Worm (Caenorhabditis elegans) whole organism, L1 larva: ENCODE data around the gene F46H5.4.
A peak's percentile ranks its signal among the peaks of the same experiment; 100 is the strongest.

Experiments used
- C04F5.9 ChIP-seq: sonication (generic microtip); optimal IDR thresholded peaks from 2 replicates; lab custom pipeline; 2016; ENCODE audit warnings: missing genetic modification characterization, missing compliant biosample characterization
- C34B4.2 ChIP-seq: sonication (generic microtip); optimal IDR thresholded peaks from 2 replicates; lab custom pipeline; 2017; ENCODE audit warnings: mild to moderate bottlenecking, missing genetic modification characterization, missing compliant biosample characterization
- Y116A8C.19 ChIP-seq: sonication (generic microtip); optimal IDR thresholded peaks from 2 replicates; lab custom pipeline; 2016; ENCODE audit warnings: missing compliant biosample characterization, missing genetic modification characterization, borderline replicate concordance
- aha-1 ChIP-seq: fragments of 150-350 bp; optimal IDR thresholded peaks from 2 replicates; lab custom pipeline; 2014; ENCODE audit warnings: missing biosample characterization, missing genetic modification characterization
- alr-1 ChIP-seq: fragments of 200-800 bp; sonication (Bioruptor generic); optimal IDR thresholded peaks from 2 replicates; lab custom pipeline; 2018; ENCODE audit warnings: borderline replicate concordance, mild to moderate bottlenecking, missing genetic modification characterization, missing compliant biosample characterization
- aly-2 ChIP-seq: fragments of 150-350 bp; optimal IDR thresholded peaks from 2 replicates; lab custom pipeline; 2014; ENCODE audit warnings: missing biosample characterization, missing genetic modification characterization
- blmp-1 ChIP-seq: fragments of 150-350 bp; optimal IDR thresholded peaks from 2 replicates; lab custom pipeline; 2014; ENCODE audit warnings: missing biosample characterization, missing genetic modification characterization
- ceh-8 ChIP-seq: fragments of 200-800 bp; sonication (Bioruptor generic); optimal IDR thresholded peaks from 2 replicates; lab custom pipeline; 2018; ENCODE audit warnings: mild to moderate bottlenecking, missing genetic modification characterization, moderate library complexity, missing compliant biosample characterization
- ceh-82 ChIP-seq, 3 experiments: fragments of 150-350 bp in 1 of 3; sonication (generic microtip) in 2 of 3; optimal IDR thresholded peaks; 2 replicates each; lab custom pipeline; 2014 to 2017; ENCODE audit warnings: missing biosample characterization in 3 of 3, missing genetic modification characterization in 3 of 3
- dsc-1 ChIP-seq: sonication (generic microtip); optimal IDR thresholded peaks from 2 replicates; lab custom pipeline; 2016; ENCODE audit warnings: mild to moderate bottlenecking, missing genetic modification characterization, missing compliant biosample characterization
- efl-1 ChIP-seq, 4 experiments: fragments of 150-350 bp; optimal IDR thresholded peaks in 3 of 4; peaks in 1 of 4; 1 replicate in 1 of 4; 2 replicates in 3 of 4; lab custom pipeline; 2014; ENCODE audit warnings: missing biosample characterization in 2 of 4, missing genetic modification characterization in 2 of 4, missing genetic modification reagents in 2 of 4
- elt-2 ChIP-seq: sonication (generic microtip); optimal IDR thresholded peaks from 2 replicates; lab custom pipeline; 2016; ENCODE audit warnings: missing genetic modification characterization, mild to moderate bottlenecking, inconsistent platforms, missing compliant biosample characterization, missing genetic modification reagents
- elt-3 ChIP-seq, 6 experiments: fragments of 150-350 bp in 1 of 6; sonication (generic microtip); optimal IDR thresholded peaks; 2 replicates each; lab custom pipeline; 2017 to 2018; ENCODE audit warnings: missing biosample characterization in 6 of 6, missing genetic modification characterization in 6 of 6, inconsistent platforms in 1 of 6
- fkh-10 ChIP-seq: sonication (generic microtip); optimal IDR thresholded peaks from 2 replicates; lab custom pipeline; 2017; ENCODE audit warnings: missing biosample characterization, missing genetic modification reagents, missing genetic modification characterization
- fkh-4 ChIP-seq: sonication (generic microtip); optimal IDR thresholded peaks from 2 replicates; lab custom pipeline; 2016; ENCODE audit warnings: missing compliant biosample characterization, missing genetic modification characterization, borderline replicate concordance
- fkh-8 ChIP-seq: sonication (generic microtip); optimal IDR thresholded peaks from 2 replicates; lab custom pipeline; 2016; ENCODE audit warnings: mild to moderate bottlenecking, missing genetic modification characterization, missing compliant biosample characterization
- fos-1 ChIP-seq: fragments of 150-350 bp; optimal IDR thresholded peaks from 2 replicates; lab custom pipeline; 2014; ENCODE audit warnings: missing biosample characterization, missing genetic modification characterization
- grh-1 ChIP-seq: fragments of 200-800 bp; sonication (Bioruptor generic); IDR thresholded peaks from 2 replicates; pipeline ENCODE4 v1.3.6; 2022; ENCODE audit warnings: missing genetic modification reagents, missing genetic modification characterization, missing compliant biosample characterization
- hpl-2 ChIP-seq: fragments of 150-350 bp; optimal IDR thresholded peaks from 2 replicates; lab custom pipeline; 2014; ENCODE audit warnings: missing biosample characterization, missing genetic modification reagents, missing genetic modification characterization
- irx-1 ChIP-seq: sonication (generic microtip); optimal IDR thresholded peaks from 2 replicates; lab custom pipeline; 2016; ENCODE audit warnings: missing genetic modification characterization, missing compliant biosample characterization
- isw-1 ChIP-seq: fragments of 200-800 bp; sonication (Bioruptor generic); IDR thresholded peaks from 2 replicates; pipeline ENCODE4 v1.3.6; 2022; ENCODE audit warnings: missing genetic modification characterization, missing compliant biosample characterization
- jun-1 ChIP-seq: fragments of 150-350 bp; optimal IDR thresholded peaks from 2 replicates; lab custom pipeline; 2014; ENCODE audit warnings: missing biosample characterization, missing genetic modification reagents, missing genetic modification characterization
- lin-14 ChIP-seq: fragments of 200-800 bp; sonication (Bioruptor generic); optimal IDR thresholded peaks from 2 replicates; lab custom pipeline; 2018; ENCODE audit warnings: mild to moderate bottlenecking, missing genetic modification characterization, moderate library complexity, missing compliant biosample characterization
- lin-15B ChIP-seq: fragments of 150-350 bp; sonication (generic microtip); optimal IDR thresholded peaks from 3 replicates; lab custom pipeline; 2014; ENCODE audit warnings: missing biosample characterization, missing genetic modification characterization
- lin-35 ChIP-seq, 2 experiments: fragments of 150-350 bp; optimal IDR thresholded peaks; 2 replicates each; lab custom pipeline; 2014; ENCODE audit warnings: missing biosample characterization in 2 of 2, missing genetic modification characterization in 2 of 2, missing genetic modification reagents in 2 of 2
- lin-39 ChIP-seq: fragments of 150-350 bp; optimal IDR thresholded peaks from 2 replicates; lab custom pipeline; 2014; ENCODE audit warnings: missing biosample characterization, missing genetic modification reagents, missing genetic modification characterization
- mab-9 ChIP-seq: fragments of 200-800 bp; sonication (Bioruptor generic); IDR thresholded peaks from 2 replicates; pipeline ENCODE4 v1.3.6; 2022; ENCODE audit warnings: missing genetic modification reagents, missing genetic modification characterization, missing compliant biosample characterization
- mdl-1 ChIP-seq, 2 experiments: fragments of 150-350 bp; optimal IDR thresholded peaks; 2 replicates each; lab custom pipeline; 2014 to 2017; ENCODE audit warnings: missing biosample characterization in 2 of 2, missing genetic modification characterization in 2 of 2, inconsistent platforms in 1 of 2
- mef-2 ChIP-seq: fragments of 150-350 bp; optimal IDR thresholded peaks from 2 replicates; lab custom pipeline; 2014; ENCODE audit warnings: missing biosample characterization, missing genetic modification characterization
- mep-1 ChIP-seq: fragments of 150-350 bp; optimal IDR thresholded peaks from 2 replicates; lab custom pipeline; 2014; ENCODE audit warnings: missing biosample characterization, missing genetic modification characterization
- nhr-11 ChIP-seq: fragments of 150-350 bp; optimal IDR thresholded peaks from 2 replicates; lab custom pipeline; 2014; ENCODE audit warnings: missing biosample characterization, missing genetic modification characterization
- nhr-19 ChIP-seq: fragments of 200-800 bp; sonication (Bioruptor generic); conservative IDR thresholded peaks from 2 replicates; pipeline ENCODE4 v1.3.6; 2022; ENCODE audit warnings: missing genetic modification characterization, missing compliant biosample characterization
- nhr-20 ChIP-seq: sonication (generic microtip); optimal IDR thresholded peaks from 2 replicates; lab custom pipeline; 2016; ENCODE audit warnings: mild to moderate bottlenecking, missing genetic modification characterization, missing compliant biosample characterization
- nhr-237 ChIP-seq: fragments of 150-350 bp; optimal IDR thresholded peaks from 2 replicates; lab custom pipeline; 2014; ENCODE audit warnings: missing biosample characterization, missing genetic modification characterization
- nhr-71 ChIP-seq: sonication (generic microtip); optimal IDR thresholded peaks from 2 replicates; lab custom pipeline; 2016; ENCODE audit warnings: mild to moderate bottlenecking, missing genetic modification characterization, moderate library complexity, missing compliant biosample characterization
- nhr-76 ChIP-seq: sonication (generic microtip); optimal IDR thresholded peaks from 2 replicates; lab custom pipeline; 2017; ENCODE audit warnings: missing biosample characterization, missing genetic modification characterization
- nhr-77 ChIP-seq: fragments of 150-350 bp; optimal IDR thresholded peaks from 2 replicates; lab custom pipeline; 2014; ENCODE audit warnings: missing biosample characterization, missing genetic modification characterization
- nhr-84 ChIP-seq: sonication (generic microtip); optimal IDR thresholded peaks from 2 replicates; lab custom pipeline; 2017; ENCODE audit warnings: missing biosample characterization, missing genetic modification characterization
- pag-3 ChIP-seq: sonication (generic microtip); optimal IDR thresholded peaks from 2 replicates; lab custom pipeline; 2017; ENCODE audit warnings: missing genetic modification characterization, mild to moderate bottlenecking, missing compliant biosample characterization, antibody characterized with exemption, borderline replicate concordance; ENCODE audit not compliant: insufficient read depth
- pax-3 ChIP-seq: fragments of 200-800 bp; sonication (Bioruptor generic); optimal IDR thresholded peaks from 2 replicates; lab custom pipeline; 2018; ENCODE audit warnings: mild to moderate bottlenecking, missing genetic modification characterization, moderate library complexity, missing compliant biosample characterization
- skn-1 ChIP-seq: fragments of 150-350 bp; optimal IDR thresholded peaks from 2 replicates; lab custom pipeline; 2014; ENCODE audit warnings: missing biosample characterization, missing genetic modification characterization
- snu-23 ChIP-seq: sonication (generic microtip); optimal IDR thresholded peaks from 2 replicates; lab custom pipeline; 2016; ENCODE audit warnings: missing genetic modification characterization, missing compliant biosample characterization
- swsn-7 ChIP-seq: sonication (generic microtip); optimal IDR thresholded peaks from 2 replicates; lab custom pipeline; 2016; ENCODE audit warnings: missing genetic modification characterization, missing compliant biosample characterization
- tbx-2 ChIP-seq: sonication (generic microtip); optimal IDR thresholded peaks from 2 replicates; lab custom pipeline; 2016; ENCODE audit warnings: missing genetic modification characterization, missing compliant biosample characterization
- tlp-1 ChIP-seq: fragments of 150-350 bp; optimal IDR thresholded peaks from 2 replicates; lab custom pipeline; 2014; ENCODE audit warnings: missing biosample characterization, missing genetic modification characterization
- unc-62 ChIP-seq: fragments of 150-350 bp; optimal IDR thresholded peaks from 2 replicates; lab custom pipeline; 2014; ENCODE audit warnings: missing biosample characterization, missing genetic modification reagents, missing genetic modification characterization
- unc-86 ChIP-seq: sonication (generic microtip); optimal IDR thresholded peaks from 2 replicates; lab custom pipeline; 2016; ENCODE audit warnings: missing genetic modification characterization, missing compliant biosample characterization
- ztf-4 ChIP-seq: fragments of 150-350 bp; optimal IDR thresholded peaks from 2 replicates; lab custom pipeline; 2014; ENCODE audit warnings: missing biosample characterization, missing genetic modification characterization

Gene F46H5.4

DNA sequence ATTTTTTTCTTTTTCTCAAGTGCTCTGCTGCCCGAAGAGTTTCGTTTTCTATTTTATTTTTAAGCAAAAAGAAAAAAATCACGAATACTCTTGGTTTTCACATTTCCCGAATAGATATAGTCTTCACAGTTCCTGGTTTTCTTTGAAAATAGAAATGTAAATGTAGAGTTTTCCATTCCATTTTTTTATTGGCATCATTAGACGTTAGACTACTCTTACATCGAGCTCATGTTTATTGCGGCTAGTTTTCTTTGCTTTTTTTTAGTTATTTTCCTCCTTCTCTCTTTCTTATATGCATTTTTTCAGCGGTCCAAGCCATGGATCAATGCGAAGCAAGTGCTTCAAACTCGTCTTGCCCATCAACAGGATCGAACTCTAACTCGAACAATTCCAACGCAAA is 10.9 kb upstream of the F46H5.4 start, which contains the start of gene F46H5.2:
F46H5.2 (plus strand) TSS at position 301 of the 400 bp plus-strand sequence.
- TF ChIP-seq snu-23 (GFP tag; lab: Kevin White, UChicago) (no peak), nhr-77 (tag; lab: Kevin White, UChicago) (no peak), Y116A8C.19 (tag; lab: Kevin White, UChicago) (no peak), blmp-1 (tag; lab: Kevin White, UChicago) (no peak), alr-1 (tag; lab: Kevin White, UChicago) (no peak), nhr-237 (tag; lab: Kevin White, UChicago) (no peak), mep-1 (tag; lab: Kevin White, UChicago) (no peak), lin-15B (no peak), aly-2 (no peak), mdl-1 (tag; optimal IDR thresholded peaks at IDR 0.05; lab: Kevin White, UChicago) (no peak), fkh-8 (no peak), ceh-82 (tag; optimal IDR thresholded peaks at IDR 0.05; lab: Kevin White, UChicago) (no peak), hpl-2 (GFP tag; lab: Kevin White, UChicago) (no peak), ztf-4 (tag; lab: Kevin White, UChicago) (no peak), unc-86 (no peak)

DNA sequence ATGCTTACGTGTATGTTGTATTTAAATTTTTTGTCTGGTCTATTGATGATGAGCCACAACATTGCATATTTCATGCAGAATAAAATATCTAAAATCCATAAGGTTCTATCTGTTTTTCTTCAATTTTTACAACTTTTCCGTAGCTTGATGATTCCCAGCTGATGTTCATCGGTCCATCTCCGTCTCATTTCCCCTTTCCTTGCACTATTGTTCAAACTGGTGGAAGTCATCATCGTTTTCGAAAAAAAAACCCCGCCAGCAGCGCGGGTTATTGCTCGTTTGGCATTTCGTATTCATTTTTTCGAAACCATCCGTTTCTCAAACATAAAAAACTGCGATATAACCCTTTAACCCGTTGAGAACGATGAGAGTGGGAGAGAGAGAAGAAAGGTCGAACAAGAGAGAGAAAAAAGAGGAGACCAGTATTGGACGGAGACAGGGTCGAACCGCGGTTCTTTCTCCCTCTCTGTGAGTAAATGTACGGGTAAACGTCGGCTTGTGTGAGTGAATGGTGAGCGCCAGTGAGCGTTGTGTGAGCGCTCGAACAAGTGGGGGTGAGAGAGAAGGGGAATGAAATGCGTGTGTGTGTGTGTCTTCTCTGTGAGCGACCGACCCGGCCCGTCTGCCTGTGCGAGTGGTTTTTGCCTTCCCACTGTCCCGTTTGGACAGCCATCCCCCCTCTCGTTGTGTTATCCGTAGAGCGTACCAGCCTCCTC is 10.3 kb upstream of the F46H5.4 start:
- no peak for TF ChIP-seq nhr-84
- peak; percentile 38 for TF ChIP-seq elt-2 (tag; lab: Kevin White, UChicago)
- no peak for TF ChIP-seq unc-62 (GFP tag; lab: Kevin White, UChicago)
- TF ChIP-seq fos-1 (tag; lab: Kevin White, UChicago): peak; percentile 53
- TF ChIP-seq C04F5.9 (tag; lab: Kevin White, UChicago): peak; percentile 9
- TF ChIP-seq fkh-10 (GFP tag; lab: Kevin White, UChicago): peak; percentile 78
- peak; percentile 88 for TF ChIP-seq swsn-7 (tag; lab: Kevin White, UChicago)
- TF ChIP-seq nhr-76 (tag; lab: Kevin White, UChicago): no peak
- TF ChIP-seq tbx-2 (tag; lab: Kevin White, UChicago): peak; percentile 87
- TF ChIP-seq lin-39 (tag; lab: Kevin White, UChicago): no peak
- TF ChIP-seq grh-1 (GFP tag; lab: Robert Waterston, UW): peak; percentile 47
- TF ChIP-seq aha-1 (tag; lab: Kevin White, UChicago): peak; percentile 5
- peak; percentile 68 for TF ChIP-seq irx-1
- peak; percentile 79 for TF ChIP-seq dsc-1 (tag; lab: Kevin White, UChicago)
- TF ChIP-seq jun-1 (tag; lab: Kevin White, UChicago): peak; percentile 74
- peak; percentile 57 for TF ChIP-seq lin-15B
- no peak for TF ChIP-seq C34B4.2 (tag; lab: Kevin White, UChicago)
- peak; percentile 97 for TF ChIP-seq lin-14 (GFP tag; lab: Kevin White, UChicago)
- TF ChIP-seq lin-35 (GFP tag; optimal IDR thresholded peaks at IDR 0.05; lab: Kevin White, UChicago): peak; percentile 69 to 79
- peak; percentile 97 for TF ChIP-seq snu-23 (GFP tag; lab: Kevin White, UChicago)
- TF ChIP-seq mab-9 (GFP tag; lab: Robert Waterston, UW): peak; percentile 55
- peak; percentile 77 for TF ChIP-seq nhr-19
- no peak for TF ChIP-seq pax-3
- peak; percentile 61 for TF ChIP-seq isw-1 (GFP tag; lab: Robert Waterston, UW)
- no peak for TF ChIP-seq pag-3 (tag; lab: Kevin White, UChicago)
- peak; percentile 20 for TF ChIP-seq skn-1 (tag; lab: Kevin White, UChicago)
- peak; percentile 91 for TF ChIP-seq nhr-71 (tag; lab: Kevin White, UChicago)
- peak; percentile 68 for TF ChIP-seq mef-2
- TF ChIP-seq nhr-11: no peak
- peak in 1 of 2 experiments; percentile 85 for TF ChIP-seq mdl-1 (tag; optimal IDR thresholded peaks at IDR 0.05; lab: Kevin White, UChicago)
- TF ChIP-seq blmp-1 (tag; lab: Kevin White, UChicago): peak; percentile 48
- peak; percentile 44 to 85 (median 71) for TF ChIP-seq ceh-82 (tag; optimal IDR thresholded peaks at IDR 0.05; lab: Kevin White, UChicago)
- TF ChIP-seq fkh-4: peak; percentile 58
- peak; percentile 53 to 56 for TF ChIP-seq efl-1 (optimal IDR thresholded peaks at IDR 0.05; lab: Kevin White, UChicago)
- peak in 1 of 2 experiments; percentile 94 for TF ChIP-seq efl-1 (GFP tag; optimal IDR thresholded peaks at IDR 0.05 in 1 of 2; lab: Kevin White, UChicago)
- TF ChIP-seq nhr-20 (tag; lab: Kevin White, UChicago): peak; percentile 93
- TF ChIP-seq tlp-1: no peak
- peak; percentile 74 for TF ChIP-seq unc-86
- TF ChIP-seq elt-3 (tag; optimal IDR thresholded peaks at IDR 0.05; lab: Kevin White, UChicago): peak in 3 of 6 experiments; percentile 62 to 86 (median 77)
- TF ChIP-seq ceh-8 (GFP tag; lab: Kevin White, UChicago): peak; percentile 65
